Fruit fly (Drosophila melanogaster): ENCODE measurements around the gene jp.

The jp gene

DNA sequence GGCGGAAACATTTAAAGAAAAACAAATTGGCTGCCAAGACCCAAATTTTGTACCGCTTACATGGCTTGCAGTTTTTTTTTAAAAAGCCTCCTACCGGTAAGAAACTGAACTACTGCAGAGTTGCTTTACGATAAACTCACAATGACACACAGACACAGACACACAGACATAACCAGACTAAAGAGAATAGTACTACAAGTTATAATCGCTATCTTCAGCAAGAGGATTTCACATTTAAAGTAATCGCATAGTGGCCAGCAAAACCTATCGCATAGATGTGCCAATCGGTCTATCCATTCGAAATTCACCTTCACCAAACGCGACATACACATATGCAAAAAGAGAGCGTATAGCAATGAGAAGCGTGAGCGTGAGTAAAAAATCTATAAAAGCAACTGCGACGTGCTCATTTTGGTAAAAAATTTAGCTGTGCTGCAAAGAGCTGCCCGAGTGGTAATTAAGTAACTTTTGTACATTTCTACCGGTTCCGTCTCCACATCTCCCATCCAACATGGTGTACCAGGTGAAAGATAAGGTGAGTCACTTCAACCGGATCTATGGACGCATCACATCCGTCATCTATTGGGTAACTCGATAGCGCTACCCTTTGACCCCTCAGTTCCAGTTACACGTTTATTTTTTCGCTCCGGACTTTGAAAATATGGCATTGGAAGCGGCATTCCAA lies 46.6 kb upstream of the jp start, which contains the start of gene Trx2 (continued):
- TF ChIP-seq CG10669 (GFP tag; optimal IDR thresholded peaks at IDR 0.05) (peak; percentile 13), CG16779 (tag; optimal IDR thresholded peaks at IDR 0.05) (peak; percentile 73), lz (GFP tag; optimal IDR thresholded peaks at IDR 0.05) (no peak), svp (GFP tag) (peak; percentile 82), CG3919 (GFP tag; optimal IDR thresholded peaks at IDR 0.05) (peak; percentile 26), CG7368 (GFP tag; optimal IDR thresholded peaks at IDR 0.05) (peak; percentile 26), CG15336 (GFP tag; IDR thresholded peaks at IDR 0.05) (peak; percentile 61), net (GFP tag; optimal IDR thresholded peaks at IDR 0.05) (peak; percentile 55), fd85E (GFP tag; optimal IDR thresholded peaks at IDR 0.05) (peak; percentile 27), dac (GFP tag; optimal IDR thresholded peaks at IDR 0.05) (no peak)

DNA sequence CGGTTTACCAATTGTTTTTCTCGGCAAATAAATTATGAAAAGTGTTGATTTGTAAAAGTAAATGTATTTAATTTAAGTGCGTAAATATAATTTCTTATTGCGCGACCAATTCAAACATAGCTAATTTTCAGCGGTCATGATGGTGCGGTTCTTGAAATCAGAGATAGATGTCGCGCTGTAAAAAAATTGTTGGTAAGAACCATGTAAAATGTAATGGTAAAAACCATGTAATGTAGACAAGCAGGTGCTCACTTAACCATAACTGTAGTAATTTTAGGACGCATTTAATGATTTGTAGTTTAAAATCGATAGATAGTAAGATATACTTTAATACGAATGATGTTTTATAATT lies 46.1 kb upstream of the jp start:
- TF ChIP-seq Eip93F (GFP tag; optimal IDR thresholded peaks at IDR 0.05) (no peak), CG10669 (GFP tag; optimal IDR thresholded peaks at IDR 0.05) (no peak), CG34406 (GFP tag; optimal IDR thresholded peaks at IDR 0.05) (no peak), vri (GFP tag; optimal IDR thresholded peaks at IDR 0.05) (no peak), Sox15 (GFP tag; optimal IDR thresholded peaks at IDR 0.05) (no peak), cyc (GFP tag; optimal IDR thresholded peaks at IDR 0.05) (no peak), OdsH (GFP tag; optimal IDR thresholded peaks at IDR 0.05) (no peak), dac (GFP tag; optimal IDR thresholded peaks at IDR 0.05) (no peak), Sox14 (GFP tag; optimal IDR thresholded peaks at IDR 0.05) (no peak), fd59A (GFP tag; optimal IDR thresholded peaks at IDR 0.05) (no peak), dsx (GFP tag; optimal IDR thresholded peaks at IDR 0.05; ENCODE audit: poor library complexity, severe bottlenecking) (no peak), CG1621 (tag; optimal IDR thresholded peaks at IDR 0.05) (no peak), Sox102F (GFP tag; optimal IDR thresholded peaks at IDR 0.05) (no peak), Gug (GFP tag; IDR thresholded peaks at IDR 0.05) (no peak), Blimp-1 (GFP tag; optimal IDR thresholded peaks at IDR 0.05) (no peak), CG6854 (GFP tag; optimal IDR thresholded peaks at IDR 0.05) (no peak), pdm3 (GFP tag; optimal IDR thresholded peaks at IDR 0.05) (no peak), eg (GFP tag; IDR thresholded peaks at IDR 0.05) (no peak)

DNA sequence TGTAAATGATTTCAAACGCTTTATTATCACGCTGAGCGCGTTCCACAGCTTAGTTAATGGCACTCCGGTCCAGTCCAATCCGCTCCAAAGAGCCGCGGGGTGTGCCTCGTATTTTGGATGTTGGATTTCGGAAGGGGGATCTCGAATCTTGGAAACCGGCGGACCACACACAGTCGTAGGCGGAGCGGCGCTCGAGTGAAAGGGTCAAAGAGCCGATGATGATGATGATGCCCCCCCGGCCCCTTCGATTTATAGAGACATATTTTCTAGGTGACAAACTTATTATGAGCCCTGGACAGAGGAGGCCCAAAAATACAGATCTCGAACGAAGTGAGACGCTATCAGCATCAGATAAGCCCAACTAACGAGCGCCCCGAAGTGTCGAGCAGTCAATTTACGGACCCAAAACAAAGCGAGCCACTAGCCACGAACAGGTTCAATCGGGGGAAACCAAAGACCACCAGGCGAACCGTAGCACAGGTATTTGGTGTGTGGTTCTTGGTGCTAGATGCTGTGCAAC lies 42.8 kb upstream of the jp start:
- no peak for TF ChIP-seq CG1621 (tag; optimal IDR thresholded peaks at IDR 0.05)
- TF ChIP-seq CG11902 (GFP tag; optimal IDR thresholded peaks at IDR 0.05), result no peak
- no peak for TF ChIP-seq CG8319 (GFP tag; optimal IDR thresholded peaks at IDR 0.05)
- TF ChIP-seq salr (GFP tag; optimal IDR thresholded peaks at IDR 0.05), result no peak
- no peak for TF ChIP-seq topi (GFP tag; optimal IDR thresholded peaks at IDR 0.05)
- no peak for TF ChIP-seq net (GFP tag; optimal IDR thresholded peaks at IDR 0.05)
- no peak for TF ChIP-seq Hr4 (GFP tag; optimal IDR thresholded peaks at IDR 0.05)
- TF ChIP-seq CG32006 (GFP tag; optimal IDR thresholded peaks at IDR 0.05), result no peak
- TF ChIP-seq Sox14 (GFP tag; optimal IDR thresholded peaks at IDR 0.05), result no peak
- no peak for TF ChIP-seq CG4318 (GFP tag; optimal IDR thresholded peaks at IDR 0.05)
- no peak for TF ChIP-seq Lpt (GFP tag; optimal IDR thresholded peaks at IDR 0.05)
- TF ChIP-seq Hr38 (GFP tag; optimal IDR thresholded peaks at IDR 0.05), result no peak
- no peak for TF ChIP-seq ss (GFP tag; optimal IDR thresholded peaks at IDR 0.05)
- TF ChIP-seq OdsH (GFP tag; optimal IDR thresholded peaks at IDR 0.05), result no peak
- no peak for TF ChIP-seq Eip93F (GFP tag; optimal IDR thresholded peaks at IDR 0.05)
- TF ChIP-seq esn (GFP tag; optimal IDR thresholded peaks at IDR 0.05), result no peak
- TF ChIP-seq CG8632 (GFP tag; optimal IDR thresholded peaks at IDR 0.05), result no peak
- TF ChIP-seq fd85E (GFP tag; optimal IDR thresholded peaks at IDR 0.05), result no peak
- TF ChIP-seq Ets21C (GFP tag; optimal IDR thresholded peaks at IDR 0.05), result no peak

Data from whole organism, prepupa.